Fruit fly (Drosophila melanogaster) whole organism, embryonic: ENCODE results near the gene spel1.
A peak's percentile ranks its signal among the peaks of the same experiment; 100 is the strongest.

ENCODE experiments used
- Aef1 ChIP-seq: fragments of 200-800 bp; sonication (Bioruptor generic); IDR thresholded peaks from 3 replicates; pipeline ENCODE4 v1.3.6; 2022; ENCODE audit warnings: missing biosample characterization, missing genetic modification characterization
- CG1024 ChIP-seq: fragments of 200-800 bp; sonication (Bioruptor generic); IDR thresholded peaks from 2 replicates; pipeline ENCODE4 v1.3.6; 2022; ENCODE audit warnings: missing biosample characterization, missing genetic modification characterization
- CG11093 ChIP-seq: fragments of 200-800 bp; sonication (Bioruptor generic); IDR thresholded peaks from 3 replicates; pipeline ENCODE4 v1.3.6; 2022; ENCODE audit warnings: missing biosample characterization, missing genetic modification characterization
- CG12236 ChIP-seq: fragments of 200-800 bp; sonication (Bioruptor generic); optimal IDR thresholded peaks from 2 replicates; lab custom pipeline; 2016; ENCODE audit warnings: missing biosample characterization, missing genetic modification characterization
- CG12391 ChIP-seq: fragments of 200-800 bp; sonication (Bioruptor generic); optimal IDR thresholded peaks from 3 replicates; lab custom pipeline; 2018; ENCODE audit warnings: missing biosample characterization, mild to moderate bottlenecking, missing genetic modification characterization, moderate library complexity
- CG14014 ChIP-seq: fragments of 200-800 bp; sonication (Bioruptor generic); IDR thresholded peaks from 2 replicates; pipeline ENCODE4 v1.3.6; 2022; ENCODE audit warnings: missing biosample characterization, missing genetic modification characterization
- CG14860 ChIP-seq: fragments of 200-800 bp; sonication (Bioruptor generic); IDR thresholded peaks from 3 replicates; pipeline ENCODE4 v1.3.6; 2022; ENCODE audit warnings: missing biosample characterization, missing genetic modification characterization; ENCODE audit not compliant: partially characterized antibody
- CG1529 ChIP-seq: fragments of 200-800 bp; sonication (Bioruptor generic); optimal IDR thresholded peaks from 3 replicates; lab custom pipeline; 2018; ENCODE audit warnings: missing biosample characterization, missing genetic modification characterization
- CG15696 ChIP-seq: fragments of 200-800 bp; sonication (Bioruptor generic); optimal IDR thresholded peaks from 2 replicates; lab custom pipeline; 2019; ENCODE audit warnings: missing biosample characterization, mild to moderate bottlenecking, missing genetic modification characterization, moderate library complexity
- CG16779 ChIP-seq: fragments of 200-800 bp; sonication (Bioruptor generic); IDR thresholded peaks from 2 replicates; pipeline ENCODE4 v1.3.6; 2022; ENCODE audit warnings: missing biosample characterization, missing genetic modification characterization
- CG16813 ChIP-seq: fragments of 200-800 bp; sonication (Bioruptor generic); IDR thresholded peaks from 3 replicates; pipeline ENCODE4 v1.3.6; 2022; ENCODE audit warnings: missing biosample characterization, missing genetic modification characterization; ENCODE audit not compliant: partially characterized antibody
- CG3281 ChIP-seq: fragments of 200-800 bp; sonication (Bioruptor generic); optimal IDR thresholded peaks from 3 replicates; lab custom pipeline; 2017; ENCODE audit warnings: missing biosample characterization, mild to moderate bottlenecking, missing genetic modification characterization
- CG33557 ChIP-seq: fragments of 200-800 bp; sonication (Bioruptor generic); optimal IDR thresholded peaks from 2 replicates; lab custom pipeline; 2019; ENCODE audit warnings: missing biosample characterization, mild to moderate bottlenecking, missing genetic modification characterization, moderate library complexity
- CG3407 ChIP-seq: fragments of 200-800 bp; sonication (Bioruptor generic); optimal IDR thresholded peaks from 2 replicates; lab custom pipeline; 2018; ENCODE audit warnings: missing biosample characterization, mild to moderate bottlenecking, missing genetic modification characterization
- CG4360 ChIP-seq: fragments of 200-800 bp; sonication (Bioruptor generic); IDR thresholded peaks from 2 replicates; pipeline ENCODE4 v1.3.6; 2022; ENCODE audit warnings: missing biosample characterization, missing genetic modification characterization
- CG4617 ChIP-seq: fragments of 200-800 bp; sonication (Bioruptor generic); optimal IDR thresholded peaks from 3 replicates; lab custom pipeline; 2016; ENCODE audit warnings: missing biosample characterization, missing genetic modification characterization, borderline replicate concordance
- CG6791 ChIP-seq: fragments of 200-800 bp; sonication (Bioruptor generic); IDR thresholded peaks from 3 replicates; pipeline ENCODE4 v1.3.6; 2022; ENCODE audit warnings: missing biosample characterization, missing genetic modification characterization; ENCODE audit not compliant: partially characterized antibody
- CG7357 ChIP-seq: fragments of 200-800 bp; sonication (Bioruptor generic); IDR thresholded peaks from 3 replicates; pipeline ENCODE4 v1.3.6; 2022; ENCODE audit warnings: missing biosample characterization, missing genetic modification characterization
- CG8089 ChIP-seq: fragments of 200-800 bp; sonication (Bioruptor generic); optimal IDR thresholded peaks from 3 replicates; lab custom pipeline; 2016; ENCODE audit warnings: missing biosample characterization, missing genetic modification characterization
- CG9215 ChIP-seq: fragments of 200-800 bp; sonication (Bioruptor generic); IDR thresholded peaks from 2 replicates; pipeline ENCODE4 v1.3.6; 2022; ENCODE audit warnings: missing biosample characterization, missing genetic modification characterization
- CG9932 ChIP-seq: fragments of 200-800 bp; sonication (Bioruptor generic); IDR thresholded peaks from 2 replicates; pipeline ENCODE4 v1.3.6; 2022; ENCODE audit warnings: missing biosample characterization, missing genetic modification characterization
- CrebB ChIP-seq: fragments of 200-800 bp; sonication (Bioruptor generic); optimal IDR thresholded peaks from 3 replicates; lab custom pipeline; 2018; ENCODE audit warnings: missing biosample characterization, mild to moderate bottlenecking, missing genetic modification characterization
- Eip74EF ChIP-seq, 2 experiments: fragments of 200-800 bp in 1 of 2; fragments of >200 bp in 1 of 2; sonication (Bioruptor generic) in 1 of 2; optimal IDR thresholded peaks; 2 replicates each; lab custom pipeline; 2017 to 2019; ENCODE audit warnings: missing biosample characterization in 2 of 2, missing genetic modification characterization in 2 of 2, mild to moderate bottlenecking in 1 of 2, moderate library complexity in 1 of 2
- Ets97D ChIP-seq: fragments of 200-800 bp; sonication (Bioruptor generic); optimal IDR thresholded peaks from 3 replicates; lab custom pipeline; 2016; ENCODE audit warnings: missing biosample characterization, missing genetic modification characterization
- GATAe ChIP-seq: fragments of 200-800 bp; sonication (Bioruptor generic); conservative IDR thresholded peaks from 2 replicates; pipeline ENCODE4 v1.3.6; 2022; ENCODE audit warnings: missing biosample characterization, missing genetic modification characterization
- HHEX ChIP-seq: fragments of 200-800 bp; sonication (Bioruptor generic); optimal IDR thresholded peaks from 3 replicates; lab custom pipeline; 2017; ENCODE audit warnings: missing biosample characterization, mild to moderate bottlenecking, missing genetic modification characterization, missing genetic modification reagents
- Jarid2 ChIP-seq: fragments of 200-800 bp; sonication (Bioruptor generic); optimal IDR thresholded peaks from 3 replicates; lab custom pipeline; 2017; ENCODE audit warnings: mild to moderate bottlenecking, missing biosample characterization, missing genetic modification reagents, missing genetic modification characterization
- Med ChIP-seq: fragments of 200-800 bp; sonication (Bioruptor generic); peaks from one replicate; lab custom pipeline; 2016; ENCODE audit warnings: missing biosample characterization, missing genetic modification characterization, mild to moderate bottlenecking, inconsistent platforms, moderate library complexity
- Meics ChIP-seq: fragments of 200-800 bp; sonication (Bioruptor generic); optimal IDR thresholded peaks from 2 replicates; lab custom pipeline; 2017; ENCODE audit warnings: missing biosample characterization, mild to moderate bottlenecking, missing genetic modification characterization
- NC2β ChIP-seq: fragments of 200-800 bp; sonication (Bioruptor generic); optimal IDR thresholded peaks from 2 replicates; lab custom pipeline; 2016; ENCODE audit warnings: missing biosample characterization, missing genetic modification characterization
- NK7.1 ChIP-seq: fragments of 200-800 bp; sonication (Bioruptor generic); optimal IDR thresholded peaks from 3 replicates; lab custom pipeline; 2016; ENCODE audit warnings: missing biosample characterization, missing genetic modification characterization
- Nf-YA ChIP-seq: fragments of 200-800 bp; sonication (Bioruptor generic); IDR thresholded peaks from 2 replicates; pipeline ENCODE4 v1.3.6; 2022; ENCODE audit warnings: missing biosample characterization, missing genetic modification characterization
- Oli ChIP-seq: fragments of 200-800 bp; sonication (Bioruptor generic); optimal IDR thresholded peaks from 2 replicates; lab custom pipeline; 2018; ENCODE audit warnings: missing biosample characterization, mild to moderate bottlenecking, missing genetic modification characterization, moderate library complexity
- ara ChIP-seq: fragments of 200-800 bp; sonication (Bioruptor generic); IDR thresholded peaks from 2 replicates; pipeline ENCODE4 v1.3.6; 2022; ENCODE audit warnings: missing biosample characterization, missing genetic modification characterization
- ato ChIP-seq: fragments of 200-800 bp; sonication (Bioruptor generic); IDR thresholded peaks from 2 replicates; pipeline ENCODE4 v1.3.6; 2022; ENCODE audit warnings: missing biosample characterization, missing genetic modification characterization; ENCODE audit not compliant: partially characterized antibody
- br ChIP-seq: fragments of >200 bp; optimal IDR thresholded peaks from 2 replicates; lab custom pipeline; 2017
- dan ChIP-seq: fragments of 200-800 bp; sonication (Bioruptor generic); IDR thresholded peaks from 2 replicates; pipeline ENCODE4 v1.3.6; 2022; ENCODE audit warnings: missing biosample characterization, missing genetic modification characterization
- eve ChIP-seq, 2 experiments: fragments of >200 bp; optimal IDR thresholded peaks; 2 replicates each; lab custom pipeline; 2017; ENCODE audit warnings: missing biosample characterization in 2 of 2, missing genetic modification characterization in 2 of 2
- ewg ChIP-seq: fragments of 200-800 bp; sonication (Bioruptor generic); optimal IDR thresholded peaks from 3 replicates; lab custom pipeline; 2017; ENCODE audit warnings: mild to moderate bottlenecking, missing biosample characterization, missing genetic modification reagents, missing genetic modification characterization
- gt ChIP-seq: fragments of 200-800 bp; sonication (Bioruptor generic); IDR thresholded peaks from 2 replicates; pipeline ENCODE4 v1.3.6; 2022; ENCODE audit warnings: missing biosample characterization, missing genetic modification characterization
- klu ChIP-seq: fragments of 200-800 bp; sonication (Bioruptor generic); IDR thresholded peaks from 2 replicates; pipeline ENCODE4 v1.3.6; 2022; ENCODE audit warnings: missing biosample characterization, missing genetic modification characterization
- org-1 ChIP-seq: fragments of 200-800 bp; sonication (Bioruptor generic); optimal IDR thresholded peaks from 2 replicates; lab custom pipeline; 2017; ENCODE audit warnings: missing biosample characterization, missing genetic modification characterization
- otp ChIP-seq: fragments of 200-800 bp; sonication (Bioruptor generic); IDR thresholded peaks from 3 replicates; pipeline ENCODE4, ENCODE4 v1.3.6; 2022; ENCODE audit warnings: missing biosample characterization, missing genetic modification characterization
- p53 ChIP-seq: fragments of 200-800 bp; sonication (Bioruptor generic); optimal IDR thresholded peaks from 2 replicates; lab custom pipeline; 2016; ENCODE audit warnings: missing biosample characterization, missing genetic modification characterization
- run ChIP-seq: fragments of 200-800 bp; sonication (Bioruptor generic); optimal IDR thresholded peaks from 3 replicates; lab custom pipeline; 2018; ENCODE audit warnings: missing biosample characterization, mild to moderate bottlenecking, missing genetic modification characterization
- sob ChIP-seq: fragments of 200-800 bp; sonication (Bioruptor generic); IDR thresholded peaks from 2 replicates; pipeline ENCODE4 v1.3.6; 2022; ENCODE audit warnings: missing biosample characterization, missing genetic modification characterization
- stwl ChIP-seq: fragments of 200-800 bp; sonication (Bioruptor generic); optimal IDR thresholded peaks from 3 replicates; lab custom pipeline; 2018; ENCODE audit warnings: missing biosample characterization, mild to moderate bottlenecking, missing genetic modification characterization, moderate library complexity
- tll ChIP-seq, 2 experiments: fragments of 200-800 bp in 1 of 2; fragments of >200 bp in 1 of 2; sonication (Bioruptor generic) in 1 of 2; optimal IDR thresholded peaks; 2 replicates each; lab custom pipeline; 2017 to 2019; ENCODE audit warnings: missing biosample characterization in 2 of 2, missing genetic modification characterization in 2 of 2, mild to moderate bottlenecking in 1 of 2, moderate library complexity in 1 of 2
- toy ChIP-seq: fragments of 200-800 bp; sonication (Bioruptor generic); IDR thresholded peaks from 2 replicates; pipeline ENCODE4 v1.3.6; 2022; ENCODE audit warnings: missing biosample characterization, missing genetic modification characterization
- wek ChIP-seq: fragments of 200-800 bp; sonication (Bioruptor generic); optimal IDR thresholded peaks from 3 replicates; lab custom pipeline; 2018; ENCODE audit warnings: missing biosample characterization, mild to moderate bottlenecking, missing genetic modification characterization, moderate library complexity
- wor ChIP-seq: fragments of 200-800 bp; sonication (Bioruptor generic); IDR thresholded peaks from 2 replicates; pipeline ENCODE4 v1.3.6; 2022; ENCODE audit warnings: missing biosample characterization, missing genetic modification characterization
- zen ChIP-seq: fragments of 200-800 bp; sonication (Bioruptor generic); optimal IDR thresholded peaks from 3 replicates; lab custom pipeline; 2018; ENCODE audit warnings: missing biosample characterization, mild to moderate bottlenecking, missing genetic modification characterization, moderate library complexity

Gene spel1

DNA sequence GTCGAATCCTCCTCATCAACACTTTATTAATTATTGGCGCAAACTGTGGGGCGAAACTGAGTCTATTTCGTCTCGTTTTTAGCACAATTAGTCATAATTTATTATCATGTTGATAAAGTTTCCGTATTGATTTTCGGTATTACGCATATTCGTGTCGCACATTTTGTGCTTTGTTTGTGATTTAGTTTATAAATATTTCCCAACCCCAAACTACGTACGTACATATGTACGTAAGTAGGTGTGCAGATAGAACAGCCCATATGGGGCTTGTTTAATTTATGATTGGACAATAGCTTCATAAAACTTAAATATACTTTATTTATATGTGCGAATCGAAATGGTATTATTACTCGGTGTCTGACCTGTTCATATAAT, 33.2 kb downstream of the spel1 start (continued):
- TF ChIP-seq CG14860 (GFP tag; lab: Robert Waterston, UW) (no peak), CG14014 (GFP tag; lab: Robert Waterston, UW) (peak; percentile 17; the same call in 1 of the 2 replicates), br (lab: Kevin White, UChicago) (no peak), p53 (GFP tag; lab: Kevin White, UChicago) (no peak), CG4617 (GFP tag; lab: Kevin White, UChicago) (no peak), CG16813 (GFP tag; lab: Robert Waterston, UW) (no peak), CG11093 (peak; percentile 17; the same call in 1 of the 3 replicates), eve (GFP tag; optimal IDR thresholded peaks at IDR 0.05; lab: Kevin White, UChicago) (no peak), zen (tag; lab: Kevin White, UChicago) (no peak), run (no peak), CG3407 (GFP tag; lab: Kevin White, UChicago) (no peak), Jarid2 (GFP tag; lab: Kevin White, UChicago) (no peak), ewg (GFP tag; lab: Kevin White, UChicago) (no peak), stwl (tag; lab: Kevin White, UChicago) (no peak), Ets97D (GFP tag; lab: Kevin White, UChicago) (no peak), CG9932 (GFP tag; lab: Robert Waterston, UW) (peak; percentile 32; the same call in 1 of the 2 replicates), tll (GFP tag; optimal IDR thresholded peaks at IDR 0.05; lab: Kevin White, UChicago) (no peak), CG16779 (GFP tag; lab: Robert Waterston, UW) (no peak), HHEX (peak; percentile 55), CG4360 (GFP tag; lab: Robert Waterston, UW) (no peak), Aef1 (GFP tag; lab: Robert Waterston, UW) (no peak), wor (GFP tag; lab: Robert Waterston, UW) (no peak), NK7.1 (no peak), CG8089 (GFP tag; lab: Kevin White, UChicago) (no peak), CG1024 (GFP tag; lab: Robert Waterston, UW) (no peak), Eip74EF (GFP tag; optimal IDR thresholded peaks at IDR 0.05; lab: Kevin White, UChicago) (no peak), Oli (tag; lab: Kevin White, UChicago) (no peak), CG1529 (GFP tag; lab: Kevin White, UChicago) (no peak), CG6791 (GFP tag; lab: Robert Waterston, UW) (no peak), otp (GFP tag; lab: Robert Waterston, UW) (no peak; the same call in 2 of the 3 replicates), CG33557 (no peak), gt (GFP tag; lab: Robert Waterston, UW) (no peak), CG12236 (no peak), CG3281 (GFP tag; lab: Kevin White, UChicago) (no peak), ara (GFP tag; lab: Robert Waterston, UW) (no peak), ato (GFP tag; lab: Robert Waterston, UW) (no peak), sob (peak; percentile 56; the same call in 1 of the 2 replicates), org-1 (GFP tag; lab: Kevin White, UChicago) (no peak), toy (GFP tag; lab: Robert Waterston, UW) (no peak), Meics (GFP tag; lab: Kevin White, UChicago) (peak; percentile 9), CG7357 (GFP tag; lab: Robert Waterston, UW) (no peak), Med (GFP tag; lab: Kevin White, UChicago) (peak; percentile 75), Nf-YA (GFP tag; lab: Robert Waterston, UW) (no peak), CG12391 (tag; lab: Kevin White, UChicago) (no peak), GATAe (no peak), wek (GFP tag; lab: Kevin White, UChicago) (peak; percentile 1), NC2β (no peak), klu (no peak), CG15696 (tag; lab: Kevin White, UChicago) (no peak), dan (GFP tag; lab: Robert Waterston, UW) (no peak), CrebB (no peak), CG9215 (no peak)
